Fruit fly (Drosophila melanogaster) whole organism, adult: ENCODE measurements around the gene CG15252.

ENCODE experiments used
- CG12768 ChIP-seq: fragments of 200-800 bp; sonication (Bioruptor generic); optimal IDR thresholded peaks from 2 replicates; lab custom pipeline; 2017; ENCODE audit warnings: missing biosample characterization, missing genetic modification characterization, mild to moderate bottlenecking, moderate library complexity, missing genetic modification reagents
- Crg-1 ChIP-seq: fragments of 200-800 bp; sonication (Bioruptor generic); optimal IDR thresholded peaks from 2 replicates; lab custom pipeline; 2016; ENCODE audit warnings: missing biosample characterization, missing genetic modification characterization
- Mnt ChIP-seq: fragments of 200-800 bp; sonication (Bioruptor generic); optimal IDR thresholded peaks from 2 replicates; lab custom pipeline; 2016; ENCODE audit warnings: missing biosample characterization, mild to moderate bottlenecking, missing genetic modification characterization

DNA sequence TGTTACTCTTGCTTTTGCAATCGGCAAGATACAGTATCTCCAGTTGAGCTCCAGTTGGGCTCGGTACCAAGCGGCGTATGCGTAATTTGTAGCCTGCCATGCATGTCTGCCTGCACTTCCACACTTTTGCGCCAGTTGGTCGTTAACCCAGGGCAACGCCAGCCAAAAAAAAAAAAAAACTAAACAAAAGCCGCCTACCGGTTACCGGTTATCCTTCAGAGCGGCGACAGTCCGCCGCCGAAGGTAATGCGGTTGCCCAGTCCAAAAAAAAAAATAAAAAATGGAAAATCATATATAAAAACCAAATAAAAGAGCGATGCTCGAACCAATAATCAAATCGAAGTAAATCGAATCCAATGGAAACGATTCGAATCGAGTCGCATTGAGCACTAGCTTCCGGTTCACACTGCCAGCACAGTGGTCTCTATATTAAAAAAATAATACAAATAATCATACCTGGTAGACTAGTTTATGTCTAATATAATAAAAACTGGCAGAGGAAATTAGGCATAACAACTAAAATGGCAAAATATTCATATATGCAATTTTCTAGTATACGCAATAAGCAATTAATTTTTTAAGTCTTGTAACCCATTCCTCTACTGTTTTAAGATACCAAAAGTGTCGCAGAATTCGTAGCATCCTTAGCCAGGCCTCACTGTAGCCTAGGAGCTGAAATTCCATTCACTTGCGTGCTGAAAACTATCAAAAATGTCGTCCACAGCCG, 7.2 kb upstream of the CG15252 start:
- TF ChIP-seq Crg-1 (no peak), CG12768 (GFP tag; lab: Kevin White, UChicago) (no peak), Mnt (no peak)
